Worm (Caenorhabditis elegans) whole organism, midembryonic: ENCODE data around the gene F39G3.4.

ENCODE experiments used
- cog-1 ChIP-seq: sonication (generic microtip); optimal IDR thresholded peaks from 2 replicates; lab custom pipeline; 2016; ENCODE audit warnings: missing genetic modification characterization, missing compliant biosample characterization
- klf-2 ChIP-seq: fragments of 200-800 bp; sonication (Bioruptor generic); conservative IDR thresholded peaks from 2 replicates; pipeline ENCODE4 v1.3.6; 2022; ENCODE audit warnings: missing genetic modification reagents, missing genetic modification characterization, missing compliant biosample characterization
- ref-1 ChIP-seq: fragments of 200-800 bp; sonication (Bioruptor generic); conservative IDR thresholded peaks from 2 replicates; pipeline ENCODE4 v1.3.6; 2022; ENCODE audit warnings: missing genetic modification reagents, missing genetic modification characterization, missing compliant biosample characterization
- ztf-23 ChIP-seq: fragments of 200-800 bp; sonication (Bioruptor generic); IDR thresholded peaks from 2 replicates; pipeline ENCODE4 v1.3.6; 2022; ENCODE audit warnings: missing genetic modification reagents, missing genetic modification characterization, missing compliant biosample characterization

- no peak for TF ChIP-seq ref-1 (GFP tag; lab: Robert Waterston, UW)
- no peak for TF ChIP-seq klf-2 (GFP tag; lab: Robert Waterston, UW)
- no peak for TF ChIP-seq ztf-23 (GFP tag; lab: Robert Waterston, UW)
- no peak for TF ChIP-seq cog-1
Measured at ce11 chrV:4698675-4699074, 25.9 kb upstream of the F39G3.4 start.
